Fruit fly (Drosophila melanogaster) whole organism, embryonic: Measurements from ENCODE around the gene CG12438.

Source experiments
- Ada2b ChIP-seq: fragments of 200-800 bp; sonication (Bioruptor generic); IDR thresholded peaks from 2 replicates; pipeline ENCODE4 v1.3.6; 2022; ENCODE audit warnings: missing biosample characterization, missing genetic modification characterization
- Atf3 ChIP-seq: fragments of 200-800 bp; sonication (Bioruptor generic); optimal IDR thresholded peaks from 3 replicates; lab custom pipeline; 2016; ENCODE audit warnings: missing biosample characterization, missing genetic modification characterization
- CG10267 ChIP-seq: fragments of 200-800 bp; sonication (Bioruptor generic); optimal IDR thresholded peaks from 2 replicates; lab custom pipeline; 2018; ENCODE audit warnings: missing biosample characterization, mild to moderate bottlenecking, missing genetic modification characterization, moderate library complexity
- CG10543 ChIP-seq: fragments of 200-800 bp; sonication (Bioruptor generic); optimal IDR thresholded peaks from 3 replicates; lab custom pipeline; 2017; ENCODE audit warnings: missing biosample characterization, mild to moderate bottlenecking, missing genetic modification characterization, moderate library complexity
- CG11456 ChIP-seq: fragments of 200-800 bp; sonication (Bioruptor generic); IDR thresholded peaks from 3 replicates; pipeline ENCODE4 v1.3.6; 2022; ENCODE audit warnings: missing biosample characterization, missing genetic modification characterization
- CG12236 ChIP-seq: fragments of 200-800 bp; sonication (Bioruptor generic); optimal IDR thresholded peaks from 2 replicates; lab custom pipeline; 2016; ENCODE audit warnings: missing biosample characterization, missing genetic modification characterization
- CG14441 ChIP-seq: fragments of 200-800 bp; sonication (Bioruptor generic); IDR thresholded peaks from 2 replicates; pipeline ENCODE4 v1.3.6; 2022; ENCODE audit warnings: missing biosample characterization, missing genetic modification characterization
- CG17186 ChIP-seq: fragments of 200-800 bp; sonication (Bioruptor generic); optimal IDR thresholded peaks from 3 replicates; lab custom pipeline; 2017; ENCODE audit warnings: missing biosample characterization, missing genetic modification reagents, missing genetic modification characterization
- CG17385 ChIP-seq: fragments of 200-800 bp; sonication (Bioruptor generic); optimal IDR thresholded peaks from 3 replicates; lab custom pipeline; 2018; ENCODE audit warnings: missing biosample characterization, mild to moderate bottlenecking, missing genetic modification characterization
- CG17829 ChIP-seq: fragments of 200-800 bp; optimal IDR thresholded peaks from 2 replicates; lab custom pipeline; 2019; ENCODE audit warnings: missing biosample characterization, mild to moderate bottlenecking, missing genetic modification characterization, moderate library complexity
- CG1792 ChIP-seq: fragments of 200-800 bp; sonication (Bioruptor generic); optimal IDR thresholded peaks from 2 replicates; lab custom pipeline; 2016; ENCODE audit warnings: missing biosample characterization, missing genetic modification characterization
- CG30431 ChIP-seq: fragments of 200-800 bp; sonication (Bioruptor generic); optimal IDR thresholded peaks from 2 replicates; lab custom pipeline; 2017; ENCODE audit warnings: missing biosample characterization, missing genetic modification characterization
- CG32772 ChIP-seq: fragments of 200-800 bp; sonication (Bioruptor generic); IDR thresholded peaks from 2 replicates; pipeline ENCODE4 v1.3.6; 2022; ENCODE audit warnings: missing biosample characterization, missing genetic modification characterization
- CG4282 ChIP-seq: fragments of 200-800 bp; sonication (Bioruptor generic); optimal IDR thresholded peaks from 2 replicates; lab custom pipeline; 2016; ENCODE audit warnings: missing biosample characterization, missing genetic modification characterization
- CG4404 ChIP-seq: fragments of 200-800 bp; sonication (Bioruptor generic); IDR thresholded peaks from 2 replicates; pipeline ENCODE4 v1.3.6; 2022; ENCODE audit warnings: missing biosample characterization, missing genetic modification characterization
- CG4424 ChIP-seq: fragments of 200-800 bp; sonication (Bioruptor generic); optimal IDR thresholded peaks from 3 replicates; lab custom pipeline; 2016; ENCODE audit warnings: missing biosample characterization, missing genetic modification characterization
- CG6175 ChIP-seq: fragments of 200-800 bp; sonication (Bioruptor generic); IDR thresholded peaks from 3 replicates; pipeline ENCODE4 v1.3.6; 2022; ENCODE audit warnings: missing biosample characterization, missing genetic modification characterization
- CG9437 ChIP-seq: fragments of 200-800 bp; sonication (Bioruptor generic); optimal IDR thresholded peaks from 2 replicates; lab custom pipeline; 2018; ENCODE audit warnings: missing biosample characterization, mild to moderate bottlenecking, missing genetic modification characterization
- Chrac-16 ChIP-seq: fragments of 200-800 bp; sonication (Bioruptor generic); optimal IDR thresholded peaks from 3 replicates; lab custom pipeline; 2016; ENCODE audit warnings: missing biosample characterization, missing genetic modification characterization
- CkIIα-i1 ChIP-seq: fragments of 200-800 bp; sonication (Bioruptor generic); IDR thresholded peaks from 2 replicates; pipeline ENCODE4 v1.3.6; 2022; ENCODE audit warnings: missing biosample characterization, missing genetic modification characterization
- Dref ChIP-seq: fragments of 200-800 bp; sonication (Bioruptor generic); IDR thresholded peaks from 2 replicates; pipeline ENCODE4 v1.3.6; 2022; ENCODE audit warnings: missing biosample characterization, missing genetic modification characterization
- ERR ChIP-seq: fragments of 200-800 bp; sonication (Bioruptor generic); optimal IDR thresholded peaks from 2 replicates; lab custom pipeline; 2016; ENCODE audit warnings: missing biosample characterization, missing genetic modification characterization
- Elba2 ChIP-seq: fragments of 200-800 bp; sonication (Bioruptor generic); optimal IDR thresholded peaks from 3 replicates; lab custom pipeline; 2016; ENCODE audit warnings: missing biosample characterization, missing genetic modification characterization
- Hey ChIP-seq: fragments of 200-800 bp; sonication (Bioruptor generic); optimal IDR thresholded peaks from 3 replicates; lab custom pipeline; 2018; ENCODE audit warnings: missing biosample characterization, mild to moderate bottlenecking, missing genetic modification characterization
- HmgD ChIP-seq: fragments of 200-800 bp; sonication (Bioruptor generic); optimal IDR thresholded peaks from 3 replicates; lab custom pipeline; 2016; ENCODE audit warnings: missing biosample characterization, missing genetic modification characterization
- Hmx ChIP-seq: fragments of 200-800 bp; sonication (Bioruptor generic); optimal IDR thresholded peaks from 2 replicates; lab custom pipeline; 2016; ENCODE audit warnings: missing biosample characterization, missing genetic modification characterization
- Hr39 ChIP-seq: fragments of >200 bp; optimal IDR thresholded peaks from 2 replicates; lab custom pipeline; 2017
- Kr ChIP-seq: fragments of 200-800 bp; sonication (Bioruptor generic); optimal IDR thresholded peaks from 2 replicates; lab custom pipeline; 2017; ENCODE audit warnings: missing biosample characterization, mild to moderate bottlenecking, missing genetic modification characterization
- Lhr ChIP-seq: fragments of 200-800 bp; sonication (Bioruptor generic); optimal IDR thresholded peaks from 3 replicates; lab custom pipeline; 2017; ENCODE audit warnings: mild to moderate bottlenecking, missing biosample characterization, missing genetic modification reagents, missing genetic modification characterization
- Nf-YB ChIP-seq: fragments of 200-800 bp; sonication (Bioruptor generic); optimal IDR thresholded peaks from 3 replicates; lab custom pipeline; 2019; ENCODE audit warnings: missing biosample characterization, mild to moderate bottlenecking, missing genetic modification characterization, moderate library complexity
- Optix ChIP-seq: fragments of 200-800 bp; sonication (Bioruptor generic); IDR thresholded peaks from 3 replicates; pipeline ENCODE4 v1.3.6; 2022; ENCODE audit warnings: missing biosample characterization, missing genetic modification characterization
- Ravus ChIP-seq: fragments of 200-800 bp; sonication (Bioruptor generic); IDR thresholded peaks from 2 replicates; pipeline ENCODE4 v1.3.6; 2022; ENCODE audit warnings: missing biosample characterization, missing genetic modification characterization
- Sox102F ChIP-seq: fragments of 200-800 bp; sonication (Bioruptor generic); optimal IDR thresholded peaks from 2 replicates; lab custom pipeline; 2018; ENCODE audit warnings: missing biosample characterization, mild to moderate bottlenecking, missing genetic modification characterization, moderate library complexity
- TFAM ChIP-seq: fragments of 200-800 bp; sonication (Bioruptor generic); optimal IDR thresholded peaks from 2 replicates; lab custom pipeline; 2017; ENCODE audit warnings: missing biosample characterization, missing genetic modification characterization, inconsistent platforms
- ab ChIP-seq: fragments of 200-800 bp; sonication (Bioruptor generic); optimal IDR thresholded peaks from 2 replicates; lab custom pipeline; 2016; ENCODE audit warnings: missing biosample characterization, missing genetic modification characterization
- bab2 ChIP-seq: fragments of 200-800 bp; sonication (Bioruptor generic); optimal IDR thresholded peaks from 2 replicates; lab custom pipeline; 2016; ENCODE audit warnings: missing biosample characterization, missing genetic modification characterization
- bsh ChIP-seq, 2 experiments: fragments of 200-800 bp; sonication (Bioruptor generic); optimal IDR thresholded peaks; 2 replicates each; lab custom pipeline; 2017 to 2018; ENCODE audit warnings: mild to moderate bottlenecking in 2 of 2, missing biosample characterization in 2 of 2, missing genetic modification characterization in 2 of 2, moderate library complexity in 1 of 2
- btn ChIP-seq: fragments of 200-800 bp; sonication (Bioruptor generic); optimal IDR thresholded peaks from 2 replicates; lab custom pipeline; 2016; ENCODE audit warnings: missing biosample characterization, missing genetic modification characterization
- crc ChIP-seq: fragments of 200-800 bp; sonication (Bioruptor generic); optimal IDR thresholded peaks from 2 replicates; lab custom pipeline; 2016; ENCODE audit warnings: missing biosample characterization, missing genetic modification characterization
- esg ChIP-seq: fragments of 200-800 bp; sonication (Bioruptor generic); conservative IDR thresholded peaks from 2 replicates; pipeline ENCODE4 v1.3.6; 2022; ENCODE audit warnings: missing biosample characterization, missing genetic modification characterization
- fd64A ChIP-seq: fragments of 200-800 bp; sonication (Bioruptor generic); optimal IDR thresholded peaks from 3 replicates; lab custom pipeline; 2018; ENCODE audit warnings: missing biosample characterization, mild to moderate bottlenecking, missing genetic modification characterization
- ind ChIP-seq: fragments of 200-800 bp; sonication (Bioruptor generic); optimal IDR thresholded peaks from 3 replicates; lab custom pipeline; 2016; ENCODE audit warnings: missing biosample characterization, missing genetic modification characterization
- kah ChIP-seq: fragments of 200-800 bp; sonication (Bioruptor generic); optimal IDR thresholded peaks from 2 replicates; lab custom pipeline; 2018; ENCODE audit warnings: missing biosample characterization, mild to moderate bottlenecking, missing genetic modification characterization
- mirr ChIP-seq: fragments of 200-800 bp; sonication (Bioruptor generic); optimal IDR thresholded peaks from 3 replicates; lab custom pipeline; 2018; ENCODE audit warnings: missing biosample characterization, mild to moderate bottlenecking, missing genetic modification characterization
- ro ChIP-seq: fragments of 200-800 bp; sonication (Bioruptor generic); IDR thresholded peaks from 2 replicates; pipeline ENCODE4 v1.3.6; 2022; ENCODE audit warnings: missing biosample characterization, missing genetic modification characterization
- run ChIP-seq: fragments of 200-800 bp; sonication (Bioruptor generic); optimal IDR thresholded peaks from 3 replicates; lab custom pipeline; 2018; ENCODE audit warnings: missing biosample characterization, mild to moderate bottlenecking, missing genetic modification characterization
- shn ChIP-seq: fragments of 200-800 bp; sonication (Bioruptor generic); optimal IDR thresholded peaks from 3 replicates; lab custom pipeline; 2016; ENCODE audit warnings: missing biosample characterization, missing genetic modification characterization
- sisA ChIP-seq: fragments of 200-800 bp; sonication (Bioruptor generic); IDR thresholded peaks from 2 replicates; pipeline ENCODE4 v1.3.6; 2022; ENCODE audit warnings: missing biosample characterization, missing genetic modification characterization
- tin ChIP-seq: fragments of 200-800 bp; sonication (Bioruptor generic); optimal IDR thresholded peaks from 3 replicates; lab custom pipeline; 2016; ENCODE audit warnings: missing biosample characterization, missing genetic modification characterization
- tll ChIP-seq, 2 experiments: fragments of 200-800 bp in 1 of 2; fragments of >200 bp in 1 of 2; sonication (Bioruptor generic) in 1 of 2; optimal IDR thresholded peaks; 2 replicates each; lab custom pipeline; 2017 to 2019; ENCODE audit warnings: missing biosample characterization in 2 of 2, missing genetic modification characterization in 2 of 2, mild to moderate bottlenecking in 1 of 2, moderate library complexity in 1 of 2
- twi ChIP-seq: fragments of 200-800 bp; optimal IDR thresholded peaks from 2 replicates; lab custom pipeline; 2019; ENCODE audit warnings: missing biosample characterization, mild to moderate bottlenecking, missing genetic modification characterization, moderate library complexity
- usp ChIP-seq: fragments of >200 bp; optimal IDR thresholded peaks from 2 replicates; lab custom pipeline; 2017; ENCODE audit warnings: missing biosample characterization, missing genetic modification characterization
- wor ChIP-seq: fragments of 200-800 bp; sonication (Bioruptor generic); IDR thresholded peaks from 2 replicates; pipeline ENCODE4 v1.3.6; 2022; ENCODE audit warnings: missing biosample characterization, missing genetic modification characterization

The CG12438 gene

DNA sequence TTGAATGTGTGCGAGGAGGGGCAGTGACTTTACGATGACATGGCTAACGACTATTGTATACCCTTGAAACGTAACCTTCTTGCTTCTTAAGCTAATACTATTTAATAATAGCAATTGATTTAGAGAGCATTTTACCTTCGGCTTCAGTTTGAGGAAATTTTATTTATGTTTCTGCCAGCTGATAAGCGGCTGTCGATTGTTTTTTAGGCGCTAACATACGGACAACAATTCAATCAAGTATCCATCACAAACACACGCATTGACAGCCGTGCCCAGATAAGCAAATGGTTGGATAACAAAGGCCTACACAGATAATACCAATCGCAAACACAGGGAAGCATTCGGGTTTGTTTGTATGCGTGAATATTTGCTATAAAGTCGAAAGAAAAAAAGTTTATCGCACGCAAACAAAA lies 13.8 kb upstream of the CG12438 start (continued):
- TF ChIP-seq ro (GFP tag; lab: Robert Waterston, UW), result no peak
- TF ChIP-seq CG4282 (GFP tag; lab: Kevin White, UChicago), result no peak
- no peak for TF ChIP-seq Hmx (GFP tag; lab: Kevin White, UChicago)
- no peak for TF ChIP-seq btn (GFP tag; lab: Kevin White, UChicago)
- peak; percentile 33 for TF ChIP-seq CG17385 (GFP tag; lab: Kevin White, UChicago)
- TF ChIP-seq ERR (GFP tag; lab: Kevin White, UChicago), result no peak
- no peak for TF ChIP-seq tin (GFP tag; lab: Kevin White, UChicago)
- no peak for TF ChIP-seq Atf3 (GFP tag; lab: Kevin White, UChicago)
- no peak for TF ChIP-seq CG4404 (GFP tag; lab: Robert Waterston, UW)
- TF ChIP-seq CG10543 (GFP tag; lab: Kevin White, UChicago), result peak; percentile 56
- no peak for TF ChIP-seq Hr39 (lab: Kevin White, UChicago)
- TF ChIP-seq CG1792 (GFP tag; lab: Kevin White, UChicago), result no peak
- TF ChIP-seq bab2 (GFP tag; lab: Kevin White, UChicago), result peak; percentile 14
- 0 out of 2 replicates have a peak, but pooled peaks have one; percentile 9 for TF ChIP-seq Ada2b (GFP tag; lab: Robert Waterston, UW)
- TF ChIP-seq crc, result peak; percentile 12
- no peak for TF ChIP-seq CG9437 (GFP tag; lab: Kevin White, UChicago)
- no peak for TF ChIP-seq TFAM (GFP tag; lab: Kevin White, UChicago)
- peak; percentile 39 for TF ChIP-seq ind
- peak; percentile 31 for TF ChIP-seq CG4424 (GFP tag; lab: Kevin White, UChicago)
- no peak for TF ChIP-seq CG30431
- TF ChIP-seq wor (GFP tag; lab: Robert Waterston, UW), result no peak
- no peak for TF ChIP-seq tll (GFP tag; optimal IDR thresholded peaks at IDR 0.05; lab: Kevin White, UChicago)
- peak; percentile 50; the same call in 1 of the 3 replicates for TF ChIP-seq CG6175 (GFP tag; lab: Robert Waterston, UW)
- 0 out of 2 replicates have a peak, but pooled peaks have one; percentile 25 for TF ChIP-seq CG32772
- peak in 1 of 2 experiments; percentile 13 for TF ChIP-seq bsh (GFP tag; optimal IDR thresholded peaks at IDR 0.05; lab: Kevin White, UChicago)
- TF ChIP-seq Optix, result no peak
- no peak for TF ChIP-seq twi (tag; lab: Kevin White, UChicago)
- no peak for TF ChIP-seq sisA (GFP tag; lab: Robert Waterston, UW)
- TF ChIP-seq CG14441 (GFP tag; lab: Robert Waterston, UW), result peak; percentile 68
- TF ChIP-seq Sox102F (GFP tag; lab: Kevin White, UChicago), result peak; percentile 48
- no peak for TF ChIP-seq Elba2 (GFP tag; lab: Kevin White, UChicago)
- TF ChIP-seq HmgD (GFP tag; lab: Kevin White, UChicago), result no peak
- TF ChIP-seq ab, result no peak
- no peak for TF ChIP-seq CG12236 (GFP tag; lab: Kevin White, UChicago)
- TF ChIP-seq CG10267 (tag; lab: Kevin White, UChicago), result no peak
- no peak for TF ChIP-seq kah (GFP tag; lab: Kevin White, UChicago)
- peak; percentile 38 for TF ChIP-seq Chrac-16 (GFP tag; lab: Kevin White, UChicago)
- TF ChIP-seq Hey (tag; lab: Kevin White, UChicago), result peak; percentile 24
- no peak for TF ChIP-seq Dref
- TF ChIP-seq run (tag; lab: Kevin White, UChicago), result no peak
- TF ChIP-seq Ravus, result no peak
- TF ChIP-seq CkIIα-i1 (GFP tag; lab: Robert Waterston, UW), result no peak
- no peak for TF ChIP-seq usp (GFP tag; lab: Kevin White, UChicago)
- no peak for TF ChIP-seq CG17186 (GFP tag; lab: Kevin White, UChicago)
- peak; percentile 18 for TF ChIP-seq CG17829
- no peak for TF ChIP-seq fd64A (GFP tag; lab: Kevin White, UChicago)
- peak; percentile 40 for TF ChIP-seq shn (GFP tag; lab: Kevin White, UChicago)
- no peak for TF ChIP-seq Nf-YB
- TF ChIP-seq mirr (GFP tag; lab: Kevin White, UChicago), result peak; percentile 98
- TF ChIP-seq Kr (GFP tag; lab: Kevin White, UChicago), result no peak
- TF ChIP-seq Lhr (GFP tag; lab: Kevin White, UChicago), result no peak
- no peak for TF ChIP-seq CG11456
- TF ChIP-seq esg, result no peak
